Fruit fly (Drosophila melanogaster) whole organism, embryonic: ENCODE measurements around the gene CG34284.

Experiments used
- Atf3 ChIP-seq: fragments of 200-800 bp; sonication (Bioruptor generic); optimal IDR thresholded peaks from 3 replicates; lab custom pipeline; 2016; ENCODE audit warnings: missing biosample characterization, missing genetic modification characterization
- Bgb ChIP-seq: fragments of 200-800 bp; sonication (Bioruptor generic); IDR thresholded peaks from 2 replicates; pipeline ENCODE4 v1.3.6; 2022; ENCODE audit warnings: missing biosample characterization, missing genetic modification characterization; ENCODE audit not compliant: partially characterized antibody
- CG10321 ChIP-seq: fragments of 200-800 bp; sonication (Bioruptor generic); IDR thresholded peaks from 2 replicates; pipeline ENCODE4 v1.3.6; 2022; ENCODE audit warnings: missing biosample characterization, missing genetic modification characterization
- CG11398 ChIP-seq: fragments of 200-800 bp; sonication (Bioruptor generic); optimal IDR thresholded peaks from 2 replicates; lab custom pipeline; 2016; ENCODE audit warnings: missing biosample characterization, missing genetic modification characterization
- CG13123 ChIP-seq: fragments of 200-800 bp; sonication (Bioruptor generic); optimal IDR thresholded peaks from 2 replicates; lab custom pipeline; 2016; ENCODE audit warnings: missing biosample characterization, missing genetic modification characterization
- CG15601 ChIP-seq: fragments of 200-800 bp; sonication (Bioruptor generic); optimal IDR thresholded peaks from 3 replicates; lab custom pipeline; 2019; ENCODE audit warnings: missing biosample characterization, mild to moderate bottlenecking, missing genetic modification characterization, moderate library complexity
- CG1603 ChIP-seq: fragments of 200-800 bp; sonication (Bioruptor generic); optimal IDR thresholded peaks from 2 replicates; lab custom pipeline; 2019; ENCODE audit warnings: missing biosample characterization, mild to moderate bottlenecking, missing genetic modification characterization, moderate library complexity
- CG17385 ChIP-seq: fragments of 200-800 bp; sonication (Bioruptor generic); optimal IDR thresholded peaks from 3 replicates; lab custom pipeline; 2018; ENCODE audit warnings: missing biosample characterization, mild to moderate bottlenecking, missing genetic modification characterization
- CG17802 ChIP-seq: fragments of 200-800 bp; sonication (Bioruptor generic); optimal IDR thresholded peaks from 2 replicates; lab custom pipeline; 2018; ENCODE audit warnings: missing biosample characterization, mild to moderate bottlenecking, missing genetic modification characterization, moderate library complexity
- CG17829 ChIP-seq: fragments of 200-800 bp; optimal IDR thresholded peaks from 2 replicates; lab custom pipeline; 2019; ENCODE audit warnings: missing biosample characterization, mild to moderate bottlenecking, missing genetic modification characterization, moderate library complexity
- CG2202 ChIP-seq: fragments of 200-800 bp; sonication (Bioruptor generic); optimal IDR thresholded peaks from 2 replicates; lab custom pipeline; 2018; ENCODE audit warnings: missing biosample characterization, mild to moderate bottlenecking, missing genetic modification characterization
- CG2712 ChIP-seq: fragments of 200-800 bp; optimal IDR thresholded peaks from 3 replicates; lab custom pipeline; 2019; ENCODE audit warnings: missing biosample characterization, mild to moderate bottlenecking, missing genetic modification characterization, moderate library complexity
- CG31224 ChIP-seq: fragments of 200-800 bp; sonication (Bioruptor generic); IDR thresholded peaks from 2 replicates; pipeline ENCODE4 v1.3.6; 2022; ENCODE audit warnings: missing biosample characterization, missing genetic modification characterization
- CG31441 ChIP-seq: fragments of 200-800 bp; sonication (Bioruptor generic); IDR thresholded peaks from 2 replicates; pipeline ENCODE4 v1.3.6; 2022; ENCODE audit warnings: missing biosample characterization, missing genetic modification characterization
- CG32767 ChIP-seq: fragments of 200-800 bp; sonication (Bioruptor generic); IDR thresholded peaks from 2 replicates; pipeline ENCODE4 v1.3.6; 2022; ENCODE audit warnings: missing biosample characterization, missing genetic modification characterization
- CG32772 ChIP-seq: fragments of 200-800 bp; sonication (Bioruptor generic); IDR thresholded peaks from 2 replicates; pipeline ENCODE4 v1.3.6; 2022; ENCODE audit warnings: missing biosample characterization, missing genetic modification characterization
- CG34422 ChIP-seq: fragments of 200-800 bp; sonication (Bioruptor generic); IDR thresholded peaks from 3 replicates; pipeline ENCODE4 v1.3.6; 2022; ENCODE audit warnings: missing biosample characterization, missing genetic modification characterization
- CG8281 ChIP-seq: fragments of 200-800 bp; sonication (Bioruptor generic); optimal IDR thresholded peaks from 2 replicates; lab custom pipeline; 2018; ENCODE audit warnings: missing biosample characterization, mild to moderate bottlenecking, missing genetic modification characterization, moderate library complexity
- D19B ChIP-seq: fragments of 200-800 bp; sonication (Bioruptor generic); optimal IDR thresholded peaks from 2 replicates; lab custom pipeline; 2017; ENCODE audit warnings: missing biosample characterization, mild to moderate bottlenecking, missing genetic modification characterization
- Dll ChIP-seq: fragments of 200-800 bp; sonication (Bioruptor generic); IDR thresholded peaks from 4 replicates; pipeline ENCODE4 v1.3.6; 2022; ENCODE audit warnings: missing biosample characterization, missing genetic modification characterization; ENCODE audit not compliant: partially characterized antibody
- Fer1 ChIP-seq: fragments of 200-800 bp; sonication (Bioruptor generic); optimal IDR thresholded peaks from 2 replicates; lab custom pipeline; 2017; ENCODE audit warnings: missing biosample characterization, mild to moderate bottlenecking, missing genetic modification characterization
- Fer2 ChIP-seq: fragments of 200-800 bp; sonication (Bioruptor generic); optimal IDR thresholded peaks from 2 replicates; lab custom pipeline; 2018; ENCODE audit warnings: missing biosample characterization, mild to moderate bottlenecking, missing genetic modification characterization, moderate library complexity
- Hr51 ChIP-seq, 2 experiments: fragments of 200-800 bp; sonication (Bioruptor generic); optimal IDR thresholded peaks; 2 replicates in 1 of 2; 3 replicates in 1 of 2; lab custom pipeline; 2016 to 2018; ENCODE audit warnings: missing biosample characterization in 2 of 2, missing genetic modification characterization in 2 of 2, mild to moderate bottlenecking in 1 of 2, moderate library complexity in 1 of 2
- Oli ChIP-seq: fragments of 200-800 bp; sonication (Bioruptor generic); optimal IDR thresholded peaks from 2 replicates; lab custom pipeline; 2018; ENCODE audit warnings: missing biosample characterization, mild to moderate bottlenecking, missing genetic modification characterization, moderate library complexity
- Ptx1 ChIP-seq: fragments of 200-800 bp; sonication (Bioruptor generic); IDR thresholded peaks from 2 replicates; pipeline ENCODE4 v1.3.6; 2022; ENCODE audit warnings: missing biosample characterization, missing genetic modification characterization
- Sry-β ChIP-seq: fragments of 200-800 bp; sonication (Bioruptor generic); optimal IDR thresholded peaks from 2 replicates; lab custom pipeline; 2018; ENCODE audit warnings: missing biosample characterization, mild to moderate bottlenecking, missing genetic modification characterization, moderate library complexity
- Usf ChIP-seq: fragments of 200-800 bp; sonication (Bioruptor generic); optimal IDR thresholded peaks from 2 replicates; lab custom pipeline; 2017; ENCODE audit warnings: missing genotype, missing biosample characterization, missing genetic modification characterization
- Vsx1 ChIP-seq: fragments of 200-800 bp; sonication (Bioruptor generic); optimal IDR thresholded peaks from 2 replicates; lab custom pipeline; 2017; ENCODE audit warnings: missing biosample characterization, mild to moderate bottlenecking, missing genetic modification characterization, missing genetic modification reagents
- al ChIP-seq: fragments of 200-800 bp; sonication (Bioruptor generic); IDR thresholded peaks from 2 replicates; pipeline ENCODE4 v1.3.6; 2022; ENCODE audit warnings: missing biosample characterization, missing genetic modification characterization
- ase ChIP-seq: fragments of 200-800 bp; sonication (Bioruptor generic); IDR thresholded peaks from 3 replicates; pipeline ENCODE4 v1.3.6; 2022; ENCODE audit warnings: missing biosample characterization, missing genetic modification characterization
- ash1 ChIP-seq: fragments of 200-800 bp; sonication (Bioruptor generic); optimal IDR thresholded peaks from 2 replicates; lab custom pipeline; 2018; ENCODE audit warnings: missing biosample characterization, mild to moderate bottlenecking, missing genetic modification characterization
- bowl ChIP-seq: fragments of 200-800 bp; sonication (Bioruptor generic); IDR thresholded peaks from 2 replicates; pipeline ENCODE4 v1.3.6; 2022; ENCODE audit warnings: missing biosample characterization, missing genetic modification characterization
- chn ChIP-seq: fragments of 200-800 bp; sonication (Bioruptor generic); optimal IDR thresholded peaks from 2 replicates; lab custom pipeline; 2016; ENCODE audit warnings: missing biosample characterization, missing genetic modification characterization
- da ChIP-seq: fragments of 200-800 bp; sonication (Bioruptor generic); optimal IDR thresholded peaks from 2 replicates; lab custom pipeline; 2016; ENCODE audit warnings: missing biosample characterization, missing genetic modification characterization
- dan ChIP-seq: fragments of 200-800 bp; sonication (Bioruptor generic); IDR thresholded peaks from 2 replicates; pipeline ENCODE4 v1.3.6; 2022; ENCODE audit warnings: missing biosample characterization, missing genetic modification characterization
- exex ChIP-seq: fragments of 200-800 bp; sonication (Bioruptor generic); optimal IDR thresholded peaks from 4 replicates; lab custom pipeline; 2018; ENCODE audit warnings: missing biosample characterization, mild to moderate bottlenecking, missing genetic modification characterization, moderate library complexity
- fd96Cb ChIP-seq: fragments of 200-800 bp; sonication (Bioruptor generic); optimal IDR thresholded peaks from 2 replicates; lab custom pipeline; 2018; ENCODE audit warnings: missing biosample characterization, mild to moderate bottlenecking, missing genetic modification characterization, moderate library complexity
- gfzf ChIP-seq: fragments of 200-800 bp; sonication (Bioruptor generic); optimal IDR thresholded peaks from 2 replicates; lab custom pipeline; 2016; ENCODE audit warnings: missing biosample characterization, mild to moderate bottlenecking, missing genetic modification characterization, moderate library complexity
- grau ChIP-seq: fragments of 200-800 bp; optimal IDR thresholded peaks from 3 replicates; lab custom pipeline; 2019; ENCODE audit warnings: missing biosample characterization, mild to moderate bottlenecking, missing genetic modification characterization, moderate library complexity
- hth ChIP-seq: fragments of >200 bp; optimal IDR thresholded peaks from 2 replicates; lab custom pipeline; 2017; ENCODE audit warnings: inconsistent platforms
- kah ChIP-seq: fragments of 200-800 bp; sonication (Bioruptor generic); optimal IDR thresholded peaks from 2 replicates; lab custom pipeline; 2018; ENCODE audit warnings: missing biosample characterization, mild to moderate bottlenecking, missing genetic modification characterization
- ken ChIP-seq: fragments of 200-800 bp; sonication (Bioruptor generic); IDR thresholded peaks from 3 replicates; pipeline ENCODE4 v1.3.6; 2022; ENCODE audit warnings: missing biosample characterization, missing genetic modification characterization
- pum ChIP-seq: fragments of 200-800 bp; sonication (Bioruptor generic); optimal IDR thresholded peaks from 2 replicates; lab custom pipeline; 2016; ENCODE audit warnings: missing biosample characterization, missing genetic modification characterization
- sc ChIP-seq, 3 experiments: fragments of >200 bp in 2 of 3; fragments of 200-800 bp in 1 of 3; sonication (Bioruptor generic) in 1 of 3; optimal IDR thresholded peaks; 2 replicates in 2 of 3; 3 replicates in 1 of 3; lab custom pipeline; 2017; ENCODE audit warnings: mild to moderate bottlenecking in 1 of 3, missing biosample characterization in 1 of 3, missing genetic modification characterization in 1 of 3, missing genetic modification reagents in 1 of 3
- stc ChIP-seq: fragments of 200-800 bp; sonication (Bioruptor generic); IDR thresholded peaks from 2 replicates; pipeline ENCODE4 v1.3.6; 2022; ENCODE audit warnings: missing biosample characterization, missing genetic modification characterization
- tio ChIP-seq: fragments of 200-800 bp; sonication (Bioruptor generic); optimal IDR thresholded peaks from 2 replicates; lab custom pipeline; 2017; ENCODE audit warnings: missing biosample characterization, missing genetic modification characterization, inconsistent platforms
- usp ChIP-seq: fragments of >200 bp; optimal IDR thresholded peaks from 2 replicates; lab custom pipeline; 2017; ENCODE audit warnings: missing biosample characterization, missing genetic modification characterization
- vnd ChIP-seq: fragments of 200-800 bp; sonication (Bioruptor generic); IDR thresholded peaks from 3 replicates; pipeline ENCODE4 v1.3.6; 2022; ENCODE audit warnings: missing biosample characterization, missing genetic modification characterization; ENCODE audit not compliant: partially characterized antibody
- zfh2 ChIP-seq: fragments of 200-800 bp; sonication (Bioruptor generic); optimal IDR thresholded peaks from 2 replicates; lab custom pipeline; 2016; ENCODE audit warnings: missing biosample characterization, missing genetic modification characterization

The CG34284 gene

dm6 chr3R:18917976-18918871, 15.5 kb upstream of the CG34284 start (continued):
- TF ChIP-seq vnd (GFP tag; lab: Robert Waterston, UW) = no peak
- no peak for TF ChIP-seq exex (tag; lab: Kevin White, UChicago)
- TF ChIP-seq CG2202 = no peak
- no peak for TF ChIP-seq CG1603 (tag; lab: Kevin White, UChicago)
- no peak for TF ChIP-seq dan (GFP tag; lab: Robert Waterston, UW)
- TF ChIP-seq CG31224 = peak; percentile 89
- no peak for TF ChIP-seq Dll (GFP tag; lab: Robert Waterston, UW)
- TF ChIP-seq chn = no peak
- TF ChIP-seq tio = no peak
- peak; percentile 65; the same call in 1 of the 3 replicates for TF ChIP-seq CG34422 (GFP tag; lab: Robert Waterston, UW)
- no peak for TF ChIP-seq Ptx1 (GFP tag; lab: Robert Waterston, UW)
- peak; percentile 68 for TF ChIP-seq Fer1 (GFP tag; lab: Kevin White, UChicago)
- peak; percentile 4 for TF ChIP-seq da (GFP tag; lab: Kevin White, UChicago)
- no peak for TF ChIP-seq CG17802 (tag; lab: Kevin White, UChicago)
- no peak for TF ChIP-seq Atf3 (GFP tag; lab: Kevin White, UChicago)
- TF ChIP-seq CG31441 (GFP tag; lab: Robert Waterston, UW) = no peak
- no peak for TF ChIP-seq CG11398 (GFP tag; lab: Kevin White, UChicago)
- TF ChIP-seq zfh2 = no peak
- no peak for TF ChIP-seq CG17829
- TF ChIP-seq Bgb (GFP tag; lab: Robert Waterston, UW) = peak; percentile 57; the same call in 1 of the 2 replicates
- no peak for TF ChIP-seq D19B (GFP tag; lab: Kevin White, UChicago)
- TF ChIP-seq CG13123 (GFP tag; lab: Kevin White, UChicago) = no peak
- no peak for TF ChIP-seq CG10321
- no peak for TF ChIP-seq gfzf (GFP tag; lab: Kevin White, UChicago)
- no peak for TF ChIP-seq Usf (GFP tag; lab: Kevin White, UChicago)
- TF ChIP-seq ash1 (GFP tag; lab: Kevin White, UChicago) = no peak
- TF ChIP-seq CG32772 = no peak
- TF ChIP-seq usp = no peak
- TF ChIP-seq ase (GFP tag; lab: Robert Waterston, UW) = 0 out of 3 replicates have a peak, but pooled peaks have one; percentile 28
- no peak for TF ChIP-seq al (GFP tag; lab: Robert Waterston, UW)
- no peak for TF ChIP-seq Fer2 (tag; lab: Kevin White, UChicago)
- no peak for TF ChIP-seq hth (lab: Kevin White, UChicago)
- no peak for TF ChIP-seq Vsx1
- peak; percentile 40 for TF ChIP-seq CG17385
- TF ChIP-seq CG2712 (tag; lab: Kevin White, UChicago) = peak; percentile 20
- no peak for TF ChIP-seq CG15601 (tag; lab: Kevin White, UChicago)
- TF ChIP-seq bowl (GFP tag; lab: Robert Waterston, UW) = no peak
- no peak for TF ChIP-seq CG8281 (tag; lab: Kevin White, UChicago)
- no peak for TF ChIP-seq sc (optimal IDR thresholded peaks at IDR 0.05; lab: Kevin White, UChicago)
- no peak for TF ChIP-seq sc (GFP tag; optimal IDR thresholded peaks at IDR 0.05; lab: Kevin White, UChicago)
- TF ChIP-seq fd96Cb (tag; lab: Kevin White, UChicago) = no peak
- TF ChIP-seq Hr51 (GFP tag; optimal IDR thresholded peaks at IDR 0.05; lab: Kevin White, UChicago) = no peak
- no peak for TF ChIP-seq ken (GFP tag; lab: Robert Waterston, UW)
- TF ChIP-seq Oli (tag; lab: Kevin White, UChicago) = no peak
- TF ChIP-seq Sry-β (GFP tag; lab: Kevin White, UChicago) = no peak
- peak; percentile 15 for TF ChIP-seq pum (GFP tag; lab: Kevin White, UChicago)
- no peak for TF ChIP-seq stc
- TF ChIP-seq CG32767 (GFP tag; lab: Robert Waterston, UW) = peak; percentile 87; the same call in 1 of the 2 replicates
- TF ChIP-seq grau (tag; lab: Kevin White, UChicago) = peak; percentile 28
- no peak for TF ChIP-seq kah
